Worm (Caenorhabditis elegans) whole organism, L2 larva: ENCODE data around the gene clec-71.

Experiments used
- C34F6.9 ChIP-seq: fragments of 150-350 bp; optimal IDR thresholded peaks from 2 replicates; lab custom pipeline; 2014; ENCODE audit warnings: missing biosample characterization, missing genetic modification characterization
- Y55F3AM.14 ChIP-seq: fragments of 200-800 bp; sonication (Bioruptor generic); optimal IDR thresholded peaks from 2 replicates; lab custom pipeline; 2018; ENCODE audit warnings: mild to moderate bottlenecking, missing genetic modification characterization, missing compliant biosample characterization
- ZK546.5 ChIP-seq: sonication (generic microtip); optimal IDR thresholded peaks from 2 replicates; lab custom pipeline; 2017; ENCODE audit warnings: missing biosample characterization, missing genetic modification characterization
- alr-1 ChIP-seq: fragments of 150-350 bp; optimal IDR thresholded peaks from 2 replicates; lab custom pipeline; 2014; ENCODE audit warnings: missing biosample characterization, missing genetic modification characterization
- aly-2 ChIP-seq: fragments of 150-350 bp; optimal IDR thresholded peaks from 2 replicates; lab custom pipeline; 2014; ENCODE audit warnings: missing biosample characterization, missing genetic modification characterization
- blmp-1 ChIP-seq: sonication (generic microtip); optimal IDR thresholded peaks from 2 replicates; lab custom pipeline; 2017; ENCODE audit warnings: missing genetic modification characterization, mild to moderate bottlenecking, missing compliant biosample characterization, antibody characterized with exemption, moderate library complexity; ENCODE audit not compliant: insufficient read depth
- ceh-16 ChIP-seq: fragments of 150-350 bp; optimal IDR thresholded peaks from 2 replicates; lab custom pipeline; 2014; ENCODE audit warnings: missing biosample characterization, missing genetic modification characterization
- ceh-82 ChIP-seq: fragments of 150-350 bp; optimal IDR thresholded peaks from 2 replicates; lab custom pipeline; 2014; ENCODE audit warnings: missing biosample characterization, missing genetic modification characterization
- crh-2 ChIP-seq: sonication (generic microtip); optimal IDR thresholded peaks from 2 replicates; lab custom pipeline; 2017; ENCODE audit warnings: missing biosample characterization, missing genetic modification characterization
- dmd-4 ChIP-seq: sonication (generic microtip); optimal IDR thresholded peaks from 2 replicates; lab custom pipeline; 2017; ENCODE audit warnings: missing biosample characterization, missing genetic modification characterization
- egl-27 ChIP-seq: sonication (generic microtip); optimal IDR thresholded peaks from 3 replicates; lab custom pipeline; 2017; ENCODE audit warnings: missing biosample characterization, missing genetic modification reagents, missing genetic modification characterization
- elt-1 ChIP-seq: fragments of 150-350 bp; optimal IDR thresholded peaks from 2 replicates; lab custom pipeline; 2014; ENCODE audit warnings: missing biosample characterization, missing genetic modification characterization
- elt-3 ChIP-seq: sonication (generic microtip); optimal IDR thresholded peaks from 2 replicates; lab custom pipeline; 2017; ENCODE audit warnings: missing biosample characterization, missing genetic modification characterization
- fos-1 ChIP-seq: fragments of 150-350 bp; optimal IDR thresholded peaks from 2 replicates; lab custom pipeline; 2014; ENCODE audit warnings: missing biosample characterization, missing genetic modification characterization
- gmeb-1 ChIP-seq: fragments of 150-350 bp; optimal IDR thresholded peaks from 2 replicates; lab custom pipeline; 2014; ENCODE audit warnings: missing biosample characterization, missing genetic modification characterization
- lin-11 ChIP-seq: fragments of 150-350 bp; sonication (generic microtip); optimal IDR thresholded peaks from 2 replicates; lab custom pipeline; 2014; ENCODE audit warnings: missing biosample characterization, missing genetic modification characterization, inconsistent platforms, mixed read lengths
- lin-13 ChIP-seq: fragments of 150-350 bp; optimal IDR thresholded peaks from 2 replicates; lab custom pipeline; 2014; ENCODE audit warnings: missing biosample characterization, missing genetic modification reagents, missing genetic modification characterization
- lin-39 ChIP-seq: fragments of 150-350 bp; optimal IDR thresholded peaks from 2 replicates; lab custom pipeline; 2014; ENCODE audit warnings: missing biosample characterization, missing genetic modification reagents, missing genetic modification characterization
- lsy-2 ChIP-seq, 2 experiments: fragments of 150-350 bp in 1 of 2; sonication (generic microtip) in 1 of 2; optimal IDR thresholded peaks; 2 replicates each; lab custom pipeline; 2014 to 2017; ENCODE audit warnings: missing biosample characterization in 2 of 2, missing genetic modification characterization in 2 of 2
- mbf-1 ChIP-seq: sonication (generic microtip); optimal IDR thresholded peaks from 2 replicates; lab custom pipeline; 2017; ENCODE audit warnings: missing biosample characterization, missing genetic modification characterization
- mdl-1 ChIP-seq, 2 experiments: fragments of 150-350 bp in 1 of 2; sonication (generic microtip) in 1 of 2; optimal IDR thresholded peaks; 2 replicates each; lab custom pipeline; 2017; ENCODE audit warnings: missing biosample characterization in 2 of 2, missing genetic modification characterization in 2 of 2
- nhr-10 ChIP-seq: sonication (generic microtip); optimal IDR thresholded peaks from 2 replicates; lab custom pipeline; 2017; ENCODE audit warnings: missing biosample characterization, missing genetic modification characterization
- nhr-11 ChIP-seq: fragments of 150-350 bp; optimal IDR thresholded peaks from 2 replicates; lab custom pipeline; 2014; ENCODE audit warnings: missing biosample characterization, missing genetic modification characterization
- nhr-12 ChIP-seq: fragments of 150-350 bp; optimal IDR thresholded peaks from 2 replicates; lab custom pipeline; 2014; ENCODE audit warnings: missing biosample characterization, missing genetic modification characterization
- nhr-129 ChIP-seq: fragments of 150-350 bp; optimal IDR thresholded peaks from 2 replicates; lab custom pipeline; 2014; ENCODE audit warnings: missing biosample characterization, missing genetic modification characterization
- nhr-21 ChIP-seq: fragments of 150-350 bp; optimal IDR thresholded peaks from 2 replicates; lab custom pipeline; 2014; ENCODE audit warnings: missing biosample characterization, missing genetic modification characterization
- nhr-23 ChIP-seq: fragments of 150-350 bp; optimal IDR thresholded peaks from 2 replicates; lab custom pipeline; 2014; ENCODE audit warnings: missing biosample characterization, missing genetic modification reagents, missing genetic modification characterization
- nhr-237 ChIP-seq: fragments of 150-350 bp; optimal IDR thresholded peaks from 2 replicates; lab custom pipeline; 2014; ENCODE audit warnings: missing biosample characterization, missing genetic modification characterization
- nhr-6 ChIP-seq: fragments of 150-350 bp; optimal IDR thresholded peaks from 2 replicates; lab custom pipeline; 2014; ENCODE audit warnings: missing biosample characterization, missing genetic modification characterization
- peb-1 ChIP-seq: fragments of 150-350 bp; optimal IDR thresholded peaks from 2 replicates; lab custom pipeline; 2014; ENCODE audit warnings: missing biosample characterization, missing genetic modification characterization
- sem-4 ChIP-seq: fragments of 150-350 bp; optimal IDR thresholded peaks from 2 replicates; lab custom pipeline; 2014; ENCODE audit warnings: missing biosample characterization, missing genetic modification reagents, missing genetic modification characterization
- skn-1 ChIP-seq: sonication (generic microtip); optimal IDR thresholded peaks from 2 replicates; lab custom pipeline; 2017; ENCODE audit warnings: missing biosample characterization, missing genetic modification characterization
- sma-3 ChIP-seq: sonication (generic microtip); optimal IDR thresholded peaks from 2 replicates; lab custom pipeline; 2016; ENCODE audit warnings: missing genetic modification reagents, missing genetic modification characterization, missing compliant biosample characterization
- sma-9 ChIP-seq, 2 experiments: fragments of 150-350 bp in 1 of 2; sonication (generic microtip) in 1 of 2; optimal IDR thresholded peaks; 2 replicates each; lab custom pipeline; 2014 to 2016; ENCODE audit warnings: missing genetic modification characterization in 2 of 2, mild to moderate bottlenecking in 1 of 2, missing biosample characterization in 1 of 2, missing compliant biosample characterization in 1 of 2, missing genetic modification reagents in 1 of 2, moderate library complexity in 1 of 2
- unc-39 ChIP-seq: fragments of 150-350 bp; optimal IDR thresholded peaks from 2 replicates; lab custom pipeline; 2014; ENCODE audit warnings: missing biosample characterization, missing genetic modification characterization
- unc-55 ChIP-seq: fragments of 150-350 bp; sonication (generic microtip); optimal IDR thresholded peaks from 3 replicates; lab custom pipeline; 2014; ENCODE audit warnings: missing biosample characterization, missing genetic modification reagents, missing genetic modification characterization
- zag-1 ChIP-seq: fragments of 150-350 bp; optimal IDR thresholded peaks from 2 replicates; lab custom pipeline; 2014; ENCODE audit warnings: missing biosample characterization, missing genetic modification characterization
- ztf-1 ChIP-seq: fragments of 200-800 bp; sonication (Bioruptor generic); conservative IDR thresholded peaks from 2 replicates; pipeline ENCODE4 v1.3.6; 2022; ENCODE audit warnings: missing genetic modification characterization, missing compliant biosample characterization
- ztf-11 ChIP-seq: sonication (generic microtip); optimal IDR thresholded peaks from 2 replicates; lab custom pipeline; 2017; ENCODE audit warnings: missing biosample characterization, missing genetic modification characterization
- ztf-4 ChIP-seq: fragments of 150-350 bp; optimal IDR thresholded peaks from 2 replicates; lab custom pipeline; 2014; ENCODE audit warnings: missing biosample characterization, missing genetic modification characterization

clec-71 gene

ce11 chrIV:3943003-3943402, 5.7 kb downstream of the clec-71 start, which contains the start of gene Y46C8AL.11:
Gene Y46C8AL.11, plus strand, starts transcription at chrIV:3943303.
- TF ChIP-seq ztf-4 (no peak), nhr-11 (tag; lab: Kevin White, UChicago) (no peak), nhr-129 (tag; lab: Kevin White, UChicago) (no peak), ceh-82 (tag; lab: Kevin White, UChicago) (no peak), lin-13 (GFP tag; lab: Kevin White, UChicago) (no peak), mbf-1 (tag; lab: Kevin White, UChicago) (no peak), nhr-6 (tag; lab: Kevin White, UChicago) (no peak), peb-1 (tag; lab: Kevin White, UChicago) (no peak)

- peak; percentile 18 for TF ChIP-seq crh-2 (tag; lab: Kevin White, UChicago)
- TF ChIP-seq sma-9 (GFP tag; optimal IDR thresholded peaks at IDR 0.05; lab: Kevin White, UChicago), result peak; percentile 50
- TF ChIP-seq sma-9 (tag; optimal IDR thresholded peaks at IDR 0.05; lab: Kevin White, UChicago), result no peak
- TF ChIP-seq skn-1 (tag; lab: Kevin White, UChicago), result peak; percentile 11
- no peak for TF ChIP-seq nhr-21
- peak; percentile 5 for TF ChIP-seq gmeb-1 (tag; lab: Kevin White, UChicago)
- TF ChIP-seq ztf-11 (tag; lab: Kevin White, UChicago), result no peak
- peak; percentile 98 for TF ChIP-seq fos-1
Measured at ce11 chrIV:3944459-3944858, 7.2 kb downstream of the clec-71 start, which contains the start of gene clec-72. Gene clec-72, plus strand, starts transcription at chrIV:3944816.

- TF ChIP-seq dmd-4 (tag; lab: Kevin White, UChicago) (no peak), elt-1 (tag; lab: Kevin White, UChicago) (no peak), ceh-82 (tag; lab: Kevin White, UChicago) (no peak), ztf-11 (tag; lab: Kevin White, UChicago) (no peak), ztf-1 (GFP tag; lab: Robert Waterston, UW) (no peak), alr-1 (tag; lab: Kevin White, UChicago) (no peak), sma-9 (GFP tag; optimal IDR thresholded peaks at IDR 0.05; lab: Kevin White, UChicago) (no peak), sma-9 (tag; optimal IDR thresholded peaks at IDR 0.05; lab: Kevin White, UChicago) (no peak), Y55F3AM.14 (no peak), lin-11 (tag; lab: Kevin White, UChicago) (no peak), aly-2 (no peak), fos-1 (no peak), nhr-23 (tag; lab: Kevin White, UChicago) (no peak), nhr-129 (tag; lab: Kevin White, UChicago) (no peak), peb-1 (tag; lab: Kevin White, UChicago) (no peak), nhr-6 (tag; lab: Kevin White, UChicago) (no peak), elt-3 (no peak)
Measured at ce11 chrIV:3956095-3956494, 18.8 kb downstream of the clec-71 start, which contains the start of gene clec-73. Gene clec-73, minus strand, starts transcription at chrIV:3956195.

- TF ChIP-seq nhr-237 (no peak), nhr-11 (tag; lab: Kevin White, UChicago) (no peak), lsy-2 (tag; optimal IDR thresholded peaks at IDR 0.05; lab: Kevin White, UChicago) (no peak), C34F6.9 (tag; lab: Kevin White, UChicago) (no peak), egl-27 (tag; lab: Kevin White, UChicago) (no peak), ztf-11 (tag; lab: Kevin White, UChicago) (no peak), ceh-82 (tag; lab: Kevin White, UChicago) (no peak), unc-55 (no peak), mbf-1 (tag; lab: Kevin White, UChicago) (no peak), lin-11 (tag; lab: Kevin White, UChicago) (no peak), ztf-1 (GFP tag; lab: Robert Waterston, UW) (no peak), ztf-4 (no peak), unc-39 (tag; lab: Kevin White, UChicago) (no peak)
Measured at ce11 chrIV:3956705-3957104, 19.4 kb downstream of the clec-71 start, which contains the start of gene clec-74. Gene clec-74, plus strand, starts transcription at chrIV:3957005.

ce11 chrIV:3960396-3960795, 23.1 kb downstream of the clec-71 start, which contains the start of gene clec-75:
Gene clec-75, plus strand, starts transcription at chrIV:3960734.
- TF ChIP-seq elt-3 (no peak), nhr-10 (tag; lab: Kevin White, UChicago) (no peak), blmp-1 (tag; lab: Kevin White, UChicago) (no peak), ztf-4 (no peak), peb-1 (tag; lab: Kevin White, UChicago) (no peak), ceh-16 (tag; lab: Kevin White, UChicago) (no peak), unc-55 (no peak), lin-39 (tag; lab: Kevin White, UChicago) (no peak), mdl-1 (tag; optimal IDR thresholded peaks at IDR 0.05; lab: Kevin White, UChicago) (no peak), sma-3 (no peak), ZK546.5 (tag; lab: Kevin White, UChicago) (no peak), zag-1 (tag; lab: Kevin White, UChicago) (no peak), nhr-23 (tag; lab: Kevin White, UChicago) (no peak), gmeb-1 (tag; lab: Kevin White, UChicago) (no peak), egl-27 (tag; lab: Kevin White, UChicago) (no peak), sem-4 (tag; lab: Kevin White, UChicago) (no peak), C34F6.9 (tag; lab: Kevin White, UChicago) (no peak), nhr-12 (tag; lab: Kevin White, UChicago) (no peak), nhr-237 (no peak)
